Fruit fly (Drosophila melanogaster): Measurements from ENCODE around the gene ND-ASHI.
A peak's percentile ranks its signal among the peaks of the same experiment; 100 is the strongest.

The ND-ASHI gene

DNA sequence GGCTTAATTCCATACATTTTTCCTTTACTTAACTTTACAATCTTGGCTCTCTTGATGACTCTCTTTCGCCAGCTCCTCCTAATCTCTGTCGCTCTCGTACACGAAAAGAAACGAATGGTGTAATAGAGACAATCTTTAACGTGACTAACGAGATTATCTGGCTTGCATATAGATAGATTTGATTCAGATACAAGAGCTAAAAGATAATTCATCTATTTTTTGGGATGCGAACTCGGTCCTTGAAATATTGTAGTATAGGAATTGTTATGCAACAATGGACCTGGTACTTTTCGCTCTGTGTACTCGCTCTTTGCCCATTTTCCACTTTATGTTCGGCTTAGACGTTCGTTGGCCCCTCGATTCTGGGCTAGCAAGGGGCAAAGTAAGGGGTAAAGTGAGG is 32.4 kb upstream of the ND-ASHI start (continued):
- TF ChIP-seq CG3065 (GFP tag; optimal IDR thresholded peaks at IDR 0.05) (peak; percentile 28), btn (GFP tag; optimal IDR thresholded peaks at IDR 0.05) (peak; percentile 61), Sin3A (optimal IDR thresholded peaks at IDR 0.05) (no peak), Xbp1 (GFP tag; optimal IDR thresholded peaks at IDR 0.05) (peak; percentile 78), Fer3 (tag; optimal IDR thresholded peaks at IDR 0.05) (peak; percentile 77), HmgD (GFP tag; optimal IDR thresholded peaks at IDR 0.05) (peak; percentile 58), dysf (GFP tag; IDR thresholded peaks at IDR 0.05) (peak; percentile 87), cad (GFP tag; optimal IDR thresholded peaks at IDR 0.05) (no peak), CG4730 (GFP tag; IDR thresholded peaks at IDR 0.05) (peak; percentile 28; the same call in 1 of the 2 replicates), Rfx (GFP tag; IDR thresholded peaks at IDR 0.05) (peak; percentile 85), CG2712 (tag; optimal IDR thresholded peaks at IDR 0.05) (peak; percentile 86), Rx (GFP tag; IDR thresholded peaks at IDR 0.05) (peak; percentile 39; the same call in 1 of the 2 replicates), CG17568 (GFP tag; optimal IDR thresholded peaks at IDR 0.05) (peak; percentile 37), ap (GFP tag; IDR thresholded peaks at IDR 0.05) (peak; percentile 59; the same call in 1 of the 2 replicates), slbo (GFP tag; IDR thresholded peaks at IDR 0.05) (peak; percentile 82), zfh1 (GFP tag; IDR thresholded peaks at IDR 0.05) (peak; percentile 72), Dref (GFP tag; IDR thresholded peaks at IDR 0.05) (no peak), CG17361 (GFP tag; IDR thresholded peaks at IDR 0.05) (peak; percentile 76), org-1 (GFP tag; optimal IDR thresholded peaks at IDR 0.05) (peak; percentile 89), Med (GFP tag) (peak; percentile 98), ind (GFP tag; optimal IDR thresholded peaks at IDR 0.05) (peak; percentile 80), psq (GFP tag; optimal IDR thresholded peaks at IDR 0.05) (peak; percentile 12), Dip3 (GFP tag; optimal IDR thresholded peaks at IDR 0.05) (peak; percentile 66), CG15696 (tag; optimal IDR thresholded peaks at IDR 0.05) (peak; percentile 32), usp (GFP tag; optimal IDR thresholded peaks at IDR 0.05) (no peak), cg (GFP tag; optimal IDR thresholded peaks at IDR 0.05) (no peak), CG10565 (GFP tag; optimal IDR thresholded peaks at IDR 0.05) (no peak), ewg (GFP tag; optimal IDR thresholded peaks at IDR 0.05) (peak; percentile 62), CG2199 (GFP tag; IDR thresholded peaks at IDR 0.05) (peak; percentile 63; the same call in 1 of the 3 replicates), phol (tag; optimal IDR thresholded peaks at IDR 0.05) (peak; percentile 76), CG6854 (GFP tag; optimal IDR thresholded peaks at IDR 0.05) (peak; percentile 67), CG10462 (GFP tag; optimal IDR thresholded peaks at IDR 0.05) (peak; percentile 37), HLH3B (GFP tag; IDR thresholded peaks at IDR 0.05) (peak; percentile 84), CG2889 (GFP tag; IDR thresholded peaks at IDR 0.05) (no peak), CG11504 (tag; optimal IDR thresholded peaks at IDR 0.05) (peak; percentile 87), Fer1 (GFP tag; optimal IDR thresholded peaks at IDR 0.05) (peak; percentile 87), dpn (GFP tag; optimal IDR thresholded peaks at IDR 0.05) (peak; percentile 78 to 85), D (optimal IDR thresholded peaks at IDR 0.05) (no peak), D (GFP tag; optimal IDR thresholded peaks at IDR 0.05) (peak; percentile 70), CG8290 (GFP tag; optimal IDR thresholded peaks at IDR 0.05) (peak; percentile 61), CG8290 (tag; optimal IDR thresholded peaks at IDR 0.05) (peak in 1 of 2 experiments; percentile 93), CG7556 (GFP tag; optimal IDR thresholded peaks at IDR 0.05) (peak; percentile 86), salm (tag; optimal IDR thresholded peaks at IDR 0.05) (peak; percentile 70), bowl (GFP tag; IDR thresholded peaks at IDR 0.05) (no peak), MESR4 (GFP tag; optimal IDR thresholded peaks at IDR 0.05) (peak; percentile 15), H2.0 (GFP tag; IDR thresholded peaks at IDR 0.05) (peak; percentile 53; the same call in 1 of the 2 replicates), dimm (GFP tag; IDR thresholded peaks at IDR 0.05) (0 out of 2 replicates have a peak, but pooled peaks have one; percentile 25), Tbp (GFP tag; optimal IDR thresholded peaks at IDR 0.05) (no peak), bsh (GFP tag; optimal IDR thresholded peaks at IDR 0.05) (peak; percentile 86 to 87), CG6272 (GFP tag; IDR thresholded peaks at IDR 0.05) (peak; percentile 67), CG2875 (GFP tag; optimal IDR thresholded peaks at IDR 0.05) (peak; percentile 79), CG33213 (GFP tag; optimal IDR thresholded peaks at IDR 0.05) (peak; percentile 65), HmgZ (tag; optimal IDR thresholded peaks at IDR 0.05) (peak; percentile 75)

Data from whole organism, embryonic.